Fruit fly (Drosophila melanogaster) whole organism, embryonic: ENCODE measurements around the gene CG10089.

ENCODE experiments used
- CG11085 ChIP-seq: fragments of 200-800 bp; sonication (Bioruptor generic); IDR thresholded peaks from 2 replicates; pipeline ENCODE4 v1.3.6; 2022; ENCODE audit warnings: missing biosample characterization, missing genetic modification characterization
- CG13123 ChIP-seq: fragments of 200-800 bp; sonication (Bioruptor generic); optimal IDR thresholded peaks from 2 replicates; lab custom pipeline; 2016; ENCODE audit warnings: missing biosample characterization, missing genetic modification characterization
- CG14441 ChIP-seq: fragments of 200-800 bp; sonication (Bioruptor generic); IDR thresholded peaks from 2 replicates; pipeline ENCODE4 v1.3.6; 2022; ENCODE audit warnings: missing biosample characterization, missing genetic modification characterization
- CG14667 ChIP-seq: fragments of 200-800 bp; sonication (Bioruptor generic); IDR thresholded peaks from 2 replicates; pipeline ENCODE4 v1.3.6; 2022; ENCODE audit warnings: missing biosample characterization, missing genetic modification characterization
- CG14965 ChIP-seq: fragments of 200-800 bp; sonication (Bioruptor generic); optimal IDR thresholded peaks from 2 replicates; lab custom pipeline; 2016; ENCODE audit warnings: missing biosample characterization, missing genetic modification characterization, borderline replicate concordance
- CG1602 ChIP-seq: fragments of 200-800 bp; sonication (Bioruptor generic); optimal IDR thresholded peaks from 3 replicates; lab custom pipeline; 2016; ENCODE audit warnings: missing biosample characterization, missing genetic modification characterization
- CG17186 ChIP-seq: fragments of 200-800 bp; sonication (Bioruptor generic); optimal IDR thresholded peaks from 3 replicates; lab custom pipeline; 2017; ENCODE audit warnings: missing biosample characterization, missing genetic modification reagents, missing genetic modification characterization
- CG17568 ChIP-seq: fragments of 200-800 bp; sonication (Bioruptor generic); optimal IDR thresholded peaks from 2 replicates; lab custom pipeline; 2018; ENCODE audit warnings: missing biosample characterization, mild to moderate bottlenecking, missing genetic modification characterization, moderate library complexity
- CG18011 ChIP-seq: fragments of 200-800 bp; sonication (Bioruptor generic); optimal IDR thresholded peaks from 2 replicates; lab custom pipeline; 2017; ENCODE audit warnings: missing biosample characterization, missing genetic modification characterization, mild to moderate bottlenecking, moderate library complexity, missing genotype
- CG18764 ChIP-seq: fragments of 200-800 bp; sonication (Bioruptor generic); optimal IDR thresholded peaks from 3 replicates; lab custom pipeline; 2016; ENCODE audit warnings: missing biosample characterization, missing genetic modification characterization
- CG2202 ChIP-seq: fragments of 200-800 bp; sonication (Bioruptor generic); optimal IDR thresholded peaks from 2 replicates; lab custom pipeline; 2018; ENCODE audit warnings: missing biosample characterization, mild to moderate bottlenecking, missing genetic modification characterization
- CG30020 ChIP-seq: fragments of 200-800 bp; optimal IDR thresholded peaks from 2 replicates; lab custom pipeline; 2019; ENCODE audit warnings: missing biosample characterization, mild to moderate bottlenecking, missing genetic modification characterization, moderate library complexity
- CG32772 ChIP-seq: fragments of 200-800 bp; sonication (Bioruptor generic); IDR thresholded peaks from 2 replicates; pipeline ENCODE4 v1.3.6; 2022; ENCODE audit warnings: missing biosample characterization, missing genetic modification characterization
- CG6272 ChIP-seq: fragments of 200-800 bp; sonication (Bioruptor generic); IDR thresholded peaks from 2 replicates; pipeline ENCODE4 v1.3.6; 2022; ENCODE audit warnings: missing biosample characterization, missing genetic modification characterization
- CG7963 ChIP-seq: fragments of 200-800 bp; sonication (Bioruptor generic); IDR thresholded peaks from 3 replicates; pipeline ENCODE4 v1.3.6; 2022; ENCODE audit warnings: missing biosample characterization, missing genetic modification characterization; ENCODE audit not compliant: partially characterized antibody
- CG9932 ChIP-seq: fragments of 200-800 bp; sonication (Bioruptor generic); IDR thresholded peaks from 2 replicates; pipeline ENCODE4 v1.3.6; 2022; ENCODE audit warnings: missing biosample characterization, missing genetic modification characterization
- CrebB ChIP-seq: fragments of 200-800 bp; sonication (Bioruptor generic); optimal IDR thresholded peaks from 3 replicates; lab custom pipeline; 2018; ENCODE audit warnings: missing biosample characterization, mild to moderate bottlenecking, missing genetic modification characterization
- Dp ChIP-seq: fragments of 200-800 bp; sonication (Bioruptor generic); optimal IDR thresholded peaks from 2 replicates; lab custom pipeline; 2018; ENCODE audit warnings: missing biosample characterization, mild to moderate bottlenecking, missing genetic modification characterization, moderate library complexity
- Dref ChIP-seq: fragments of 200-800 bp; sonication (Bioruptor generic); IDR thresholded peaks from 2 replicates; pipeline ENCODE4 v1.3.6; 2022; ENCODE audit warnings: missing biosample characterization, missing genetic modification characterization
- E2f1 ChIP-seq: fragments of 200-800 bp; sonication (Bioruptor generic); IDR thresholded peaks from 2 replicates; pipeline ENCODE4 v1.3.6; 2022; ENCODE audit warnings: missing biosample characterization, missing genetic modification characterization
- Eip74EF ChIP-seq, 2 experiments: fragments of 200-800 bp in 1 of 2; fragments of >200 bp in 1 of 2; sonication (Bioruptor generic) in 1 of 2; optimal IDR thresholded peaks; 2 replicates each; lab custom pipeline; 2017 to 2019; ENCODE audit warnings: missing biosample characterization in 2 of 2, missing genetic modification characterization in 2 of 2, mild to moderate bottlenecking in 1 of 2, moderate library complexity in 1 of 2
- H2.0 ChIP-seq: fragments of 200-800 bp; sonication (Bioruptor generic); IDR thresholded peaks from 2 replicates; pipeline ENCODE4 v1.3.6; 2022; ENCODE audit warnings: missing biosample characterization, missing genetic modification characterization
- Hand ChIP-seq: fragments of 200-800 bp; sonication (Bioruptor generic); optimal IDR thresholded peaks from 2 replicates; lab custom pipeline; 2017; ENCODE audit warnings: mild to moderate bottlenecking, missing biosample characterization, missing genetic modification reagents, missing genetic modification characterization
- Jarid2 ChIP-seq: fragments of 200-800 bp; sonication (Bioruptor generic); optimal IDR thresholded peaks from 3 replicates; lab custom pipeline; 2017; ENCODE audit warnings: mild to moderate bottlenecking, missing biosample characterization, missing genetic modification reagents, missing genetic modification characterization
- Neu2 ChIP-seq: fragments of 200-800 bp; sonication (Bioruptor generic); optimal IDR thresholded peaks from 3 replicates; lab custom pipeline; 2016; ENCODE audit warnings: missing biosample characterization, missing genetic modification characterization, borderline replicate concordance
- Trl ChIP-seq, 3 experiments: fragments of >200 bp in 2 of 3; fragments of 200-800 bp in 1 of 3; sonication (Bioruptor generic) in 1 of 3; optimal IDR thresholded peaks; 2 replicates in 1 of 3; 3 replicates in 2 of 3; lab custom pipeline; 2016 to 2017; ENCODE audit warnings: missing biosample characterization in 1 of 3, missing genetic modification characterization in 1 of 3
- Usf ChIP-seq: fragments of 200-800 bp; sonication (Bioruptor generic); optimal IDR thresholded peaks from 2 replicates; lab custom pipeline; 2017; ENCODE audit warnings: missing genotype, missing biosample characterization, missing genetic modification characterization
- amos ChIP-seq: fragments of 200-800 bp; sonication (Bioruptor generic); IDR thresholded peaks from 2 replicates; pipeline ENCODE4 v1.3.6; 2022; ENCODE audit warnings: missing biosample characterization, missing genetic modification characterization; ENCODE audit not compliant: partially characterized antibody
- ato ChIP-seq: fragments of 200-800 bp; sonication (Bioruptor generic); IDR thresholded peaks from 2 replicates; pipeline ENCODE4 v1.3.6; 2022; ENCODE audit warnings: missing biosample characterization, missing genetic modification characterization; ENCODE audit not compliant: partially characterized antibody
- bcd ChIP-seq: fragments of 200-800 bp; sonication (Bioruptor generic); optimal IDR thresholded peaks from 2 replicates; lab custom pipeline; 2017; ENCODE audit warnings: missing biosample characterization, mild to moderate bottlenecking, missing genetic modification characterization
- bsh ChIP-seq, 2 experiments: fragments of 200-800 bp; sonication (Bioruptor generic); optimal IDR thresholded peaks; 2 replicates each; lab custom pipeline; 2017 to 2018; ENCODE audit warnings: mild to moderate bottlenecking in 2 of 2, missing biosample characterization in 2 of 2, missing genetic modification characterization in 2 of 2, moderate library complexity in 1 of 2
- chinmo ChIP-seq: fragments of 200-800 bp; sonication (Bioruptor generic); IDR thresholded peaks from 4 replicates; pipeline ENCODE4 v1.3.6; 2022; ENCODE audit warnings: missing biosample characterization, missing genetic modification characterization; ENCODE audit not compliant: partially characterized antibody
- crc ChIP-seq: fragments of 200-800 bp; sonication (Bioruptor generic); optimal IDR thresholded peaks from 2 replicates; lab custom pipeline; 2016; ENCODE audit warnings: missing biosample characterization, missing genetic modification characterization
- disco-r ChIP-seq: fragments of 200-800 bp; sonication (Bioruptor generic); optimal IDR thresholded peaks from 2 replicates; lab custom pipeline; 2016; ENCODE audit warnings: missing biosample characterization, missing genetic modification characterization
- fd3F ChIP-seq: fragments of 200-800 bp; sonication (Bioruptor generic); optimal IDR thresholded peaks from 2 replicates; lab custom pipeline; 2018; ENCODE audit warnings: missing biosample characterization, mild to moderate bottlenecking, missing genetic modification characterization, moderate library complexity
- fd96Cb ChIP-seq: fragments of 200-800 bp; sonication (Bioruptor generic); optimal IDR thresholded peaks from 2 replicates; lab custom pipeline; 2018; ENCODE audit warnings: missing biosample characterization, mild to moderate bottlenecking, missing genetic modification characterization, moderate library complexity
- grn ChIP-seq: fragments of 200-800 bp; sonication (Bioruptor generic); optimal IDR thresholded peaks from 3 replicates; lab custom pipeline; 2017; ENCODE audit warnings: missing biosample characterization, missing genetic modification characterization
- luna ChIP-seq: fragments of 200-800 bp; sonication (Bioruptor generic); optimal IDR thresholded peaks from 2 replicates; lab custom pipeline; 2016; ENCODE audit warnings: missing biosample characterization, missing genetic modification characterization
- maf-S ChIP-seq: fragments of 200-800 bp; sonication (Bioruptor generic); optimal IDR thresholded peaks from 2 replicates; lab custom pipeline; 2016; ENCODE audit warnings: missing biosample characterization, missing genetic modification characterization
- otp ChIP-seq: fragments of 200-800 bp; sonication (Bioruptor generic); IDR thresholded peaks from 3 replicates; pipeline ENCODE4, ENCODE4 v1.3.6; 2022; ENCODE audit warnings: missing biosample characterization, missing genetic modification characterization
- sc ChIP-seq, 3 experiments: fragments of >200 bp in 2 of 3; fragments of 200-800 bp in 1 of 3; sonication (Bioruptor generic) in 1 of 3; optimal IDR thresholded peaks; 2 replicates in 2 of 3; 3 replicates in 1 of 3; lab custom pipeline; 2017; ENCODE audit warnings: mild to moderate bottlenecking in 1 of 3, missing biosample characterization in 1 of 3, missing genetic modification characterization in 1 of 3, missing genetic modification reagents in 1 of 3
- scrt ChIP-seq: fragments of 200-800 bp; sonication (Bioruptor generic); optimal IDR thresholded peaks from 2 replicates; lab custom pipeline; 2018; ENCODE audit warnings: missing biosample characterization, mild to moderate bottlenecking, missing genetic modification characterization, moderate library complexity
- sens ChIP-seq: fragments of 200-800 bp; sonication (Bioruptor generic); peaks from one replicate; lab custom pipeline; 2016; ENCODE audit warnings: missing biosample characterization, missing genetic modification characterization
- sna ChIP-seq: fragments of 200-800 bp; sonication (Bioruptor generic); IDR thresholded peaks from 2 replicates; pipeline ENCODE4 v1.3.6; 2022; ENCODE audit warnings: missing biosample characterization, missing genetic modification characterization; ENCODE audit not compliant: partially characterized antibody
- stwl ChIP-seq: fragments of 200-800 bp; sonication (Bioruptor generic); optimal IDR thresholded peaks from 3 replicates; lab custom pipeline; 2018; ENCODE audit warnings: missing biosample characterization, mild to moderate bottlenecking, missing genetic modification characterization, moderate library complexity
- unc-4 ChIP-seq: fragments of 200-800 bp; sonication (Bioruptor generic); IDR thresholded peaks from 2 replicates; pipeline ENCODE4 v1.3.6; 2022; ENCODE audit warnings: missing biosample characterization, missing genetic modification characterization; ENCODE audit not compliant: partially characterized antibody
- usp ChIP-seq: fragments of >200 bp; optimal IDR thresholded peaks from 2 replicates; lab custom pipeline; 2017; ENCODE audit warnings: missing biosample characterization, missing genetic modification characterization
- zf30C ChIP-seq: fragments of 200-800 bp; sonication (Bioruptor generic); optimal IDR thresholded peaks from 3 replicates; lab custom pipeline; 2018; ENCODE audit warnings: missing biosample characterization, mild to moderate bottlenecking, missing genetic modification characterization

Gene CG10089

dm6 chr3L:13502484-13503109 is 28.0 kb upstream of the CG10089 start, which contains the start of gene Spt20 (continued):
- TF ChIP-seq disco-r (GFP tag; lab: Kevin White, UChicago): peak; percentile 63
- no peak for TF ChIP-seq zf30C (GFP tag; lab: Kevin White, UChicago)
- TF ChIP-seq CG2202: no peak
- no peak for TF ChIP-seq crc
- peak; percentile 8 for TF ChIP-seq CrebB (tag; lab: Kevin White, UChicago)
- no peak for TF ChIP-seq CG6272
- TF ChIP-seq amos (GFP tag; lab: Robert Waterston, UW): peak; percentile 52; the same call in 1 of the 2 replicates
- no peak for TF ChIP-seq CG17568 (GFP tag; lab: Kevin White, UChicago)
- TF ChIP-seq CG32772: no peak
- TF ChIP-seq Dp (GFP tag; lab: Kevin White, UChicago): peak; percentile 78
- TF ChIP-seq Jarid2 (GFP tag; lab: Kevin White, UChicago): no peak
- TF ChIP-seq ato: peak; percentile 58
- TF ChIP-seq maf-S: no peak
- TF ChIP-seq CG18764 (GFP tag; lab: Kevin White, UChicago): no peak
- TF ChIP-seq sna (GFP tag; lab: Robert Waterston, UW): peak; percentile 41; the same call in 1 of the 2 replicates
- TF ChIP-seq fd96Cb (tag; lab: Kevin White, UChicago): no peak
- TF ChIP-seq CG13123 (GFP tag; lab: Kevin White, UChicago): no peak
- no peak for TF ChIP-seq fd3F
- TF ChIP-seq CG11085: no peak
- no peak for TF ChIP-seq H2.0 (GFP tag; lab: Robert Waterston, UW)
- TF ChIP-seq chinmo (GFP tag; lab: Robert Waterston, UW): 0 out of 4 replicates have a peak, but pooled peaks have one; percentile 54
- TF ChIP-seq CG7963: no peak
- TF ChIP-seq unc-4: peak; percentile 55
- TF ChIP-seq CG14965 (GFP tag; lab: Kevin White, UChicago): no peak
- no peak for TF ChIP-seq Hand (GFP tag; lab: Kevin White, UChicago)
- TF ChIP-seq Neu2 (GFP tag; lab: Kevin White, UChicago): no peak
- no peak for TF ChIP-seq CG14441 (GFP tag; lab: Robert Waterston, UW)
- TF ChIP-seq sens (GFP tag; lab: Kevin White, UChicago): no peak
- TF ChIP-seq CG30020: no peak
- no peak for TF ChIP-seq CG18011 (GFP tag; lab: Kevin White, UChicago)
- no peak for TF ChIP-seq E2f1
- no peak for TF ChIP-seq CG14667 (GFP tag; lab: Robert Waterston, UW)
- no peak for TF ChIP-seq luna (GFP tag; lab: Kevin White, UChicago)
- no peak for TF ChIP-seq Eip74EF (GFP tag; optimal IDR thresholded peaks at IDR 0.05; lab: Kevin White, UChicago)
- peak; percentile 100 for TF ChIP-seq CG17186 (GFP tag; lab: Kevin White, UChicago)
- TF ChIP-seq usp (GFP tag; lab: Kevin White, UChicago): no peak
- TF ChIP-seq CG1602: no peak
- TF ChIP-seq Dref (GFP tag; lab: Robert Waterston, UW): peak; percentile 72
- peak; percentile 70 for TF ChIP-seq stwl (tag; lab: Kevin White, UChicago)
- no peak for TF ChIP-seq sc (optimal IDR thresholded peaks at IDR 0.05; lab: Kevin White, UChicago)
- TF ChIP-seq sc (GFP tag; optimal IDR thresholded peaks at IDR 0.05; lab: Kevin White, UChicago): no peak
- no peak for TF ChIP-seq Usf (GFP tag; lab: Kevin White, UChicago)
- TF ChIP-seq Trl (optimal IDR thresholded peaks at IDR 0.05; lab: Kevin White, UChicago): peak in 1 of 2 experiments; percentile 5
- TF ChIP-seq Trl (GFP tag; optimal IDR thresholded peaks at IDR 0.05; lab: Kevin White, UChicago): no peak
- TF ChIP-seq CG9932: no peak
- no peak for TF ChIP-seq bsh (GFP tag; optimal IDR thresholded peaks at IDR 0.05; lab: Kevin White, UChicago)
- no peak for TF ChIP-seq grn (GFP tag; lab: Kevin White, UChicago)
- TF ChIP-seq otp (GFP tag; lab: Robert Waterston, UW): no peak
- no peak for TF ChIP-seq bcd (GFP tag; lab: Kevin White, UChicago)
- TF ChIP-seq scrt (GFP tag; lab: Kevin White, UChicago): no peak
